Worm (Caenorhabditis elegans) whole organism, midembryonic: ENCODE measurements around the gene T19C3.7.

Source experiments
- T22C8.4 ChIP-seq: fragments of 200-800 bp; sonication (Bioruptor generic); IDR thresholded peaks from 2 replicates; pipeline ENCODE4 v1.3.6; 2022; ENCODE audit warnings: missing genetic modification characterization, missing compliant biosample characterization
- cog-1 ChIP-seq: sonication (generic microtip); optimal IDR thresholded peaks from 2 replicates; lab custom pipeline; 2016; ENCODE audit warnings: missing genetic modification characterization, missing compliant biosample characterization
- flt-1 ChIP-seq: fragments of 200-800 bp; sonication (Bioruptor generic); IDR thresholded peaks from 2 replicates; pipeline ENCODE4 v1.3.6; 2022; ENCODE audit warnings: missing genetic modification characterization, missing compliant biosample characterization
- klf-2 ChIP-seq: fragments of 200-800 bp; sonication (Bioruptor generic); conservative IDR thresholded peaks from 2 replicates; pipeline ENCODE4 v1.3.6; 2022; ENCODE audit warnings: missing genetic modification reagents, missing genetic modification characterization, missing compliant biosample characterization
- med-1 ChIP-seq: sonication (generic microtip); optimal IDR thresholded peaks from 2 replicates; lab custom pipeline; 2017; ENCODE audit warnings: missing genetic modification characterization, mild to moderate bottlenecking, missing compliant biosample characterization, antibody characterized with exemption, missing genetic modification reagents; ENCODE audit not compliant: insufficient read depth
- ref-1 ChIP-seq: fragments of 200-800 bp; sonication (Bioruptor generic); conservative IDR thresholded peaks from 2 replicates; pipeline ENCODE4 v1.3.6; 2022; ENCODE audit warnings: missing genetic modification reagents, missing genetic modification characterization, missing compliant biosample characterization
- tab-1 ChIP-seq: fragments of 200-800 bp; sonication (Bioruptor generic); IDR thresholded peaks from 2 replicates; pipeline ENCODE4 v1.3.6; 2022; ENCODE audit warnings: missing genetic modification characterization, missing compliant biosample characterization
- ztf-23 ChIP-seq: fragments of 200-800 bp; sonication (Bioruptor generic); IDR thresholded peaks from 2 replicates; pipeline ENCODE4 v1.3.6; 2022; ENCODE audit warnings: missing genetic modification reagents, missing genetic modification characterization, missing compliant biosample characterization
- ztf-29 ChIP-seq: fragments of 200-800 bp; sonication (Bioruptor generic); IDR thresholded peaks from 2 replicates; pipeline ENCODE4 v1.3.6; 2022; ENCODE audit warnings: missing genetic modification reagents, missing genetic modification characterization, missing compliant biosample characterization

Gene T19C3.7

ce11 chrIII:636067-636466 lies at the start of gene T19C3.7:
TSS of gene T19C3.7 (minus strand) at chrIII:636167.
- TF ChIP-seq cog-1 (tag; lab: Kevin White, UChicago) (no peak), med-1 (GFP tag; lab: Kevin White, UChicago) (no peak)

- TF ChIP-seq klf-2 (GFP tag; lab: Robert Waterston, UW): no peak
Measured at ce11 chrIII:683318-683717, 47.4 kb upstream of the T19C3.7 start, which contains the start of gene W02B3.4. TSS of gene W02B3.4 (minus strand) at chrIII:683418.

- no peak for TF ChIP-seq flt-1 (GFP tag; lab: Robert Waterston, UW)
- no peak for TF ChIP-seq klf-2 (GFP tag; lab: Robert Waterston, UW)
- no peak for TF ChIP-seq ref-1 (GFP tag; lab: Robert Waterston, UW)
- TF ChIP-seq T22C8.4 (GFP tag; lab: Robert Waterston, UW): no peak
- no peak for TF ChIP-seq med-1 (GFP tag; lab: Kevin White, UChicago)
- no peak for TF ChIP-seq cog-1 (tag; lab: Kevin White, UChicago)
- no peak for TF ChIP-seq ztf-23 (GFP tag; lab: Robert Waterston, UW)
- TF ChIP-seq tab-1: no peak
- TF ChIP-seq ztf-29 (GFP tag; lab: Robert Waterston, UW): no peak
Measured at ce11 chrIII:675822-676221, 39.9 kb upstream of the T19C3.7 start, which contains the start of gene grk-2. TSS of gene grk-2 (plus strand) at chrIII:676122.

- TF ChIP-seq T22C8.4 (GFP tag; lab: Robert Waterston, UW): no peak
- no peak for TF ChIP-seq flt-1 (GFP tag; lab: Robert Waterston, UW)
- TF ChIP-seq ztf-23 (GFP tag; lab: Robert Waterston, UW): no peak
- TF ChIP-seq klf-2 (GFP tag; lab: Robert Waterston, UW): no peak
- no peak for TF ChIP-seq cog-1 (tag; lab: Kevin White, UChicago)
- TF ChIP-seq ref-1 (GFP tag; lab: Robert Waterston, UW): no peak
- TF ChIP-seq tab-1: no peak
- TF ChIP-seq ztf-29 (GFP tag; lab: Robert Waterston, UW): no peak
- TF ChIP-seq med-1 (GFP tag; lab: Kevin White, UChicago): no peak
Measured at ce11 chrIII:675413-675812, 39.4 kb upstream of the T19C3.7 start.

ce11 chrIII:670994-671393 lies 35.0 kb upstream of the T19C3.7 start:
- no peak for TF ChIP-seq ref-1 (GFP tag; lab: Robert Waterston, UW)
- TF ChIP-seq tab-1: no peak
- 0 out of 2 replicates have a peak, but pooled peaks have one; percentile 11 for TF ChIP-seq T22C8.4 (GFP tag; lab: Robert Waterston, UW)

ce11 chrIII:668303-668893 lies 32.4 kb upstream of the T19C3.7 start, which contains the start of gene W02B3.3:
TSS of gene W02B3.3 (minus strand) at chrIII:668433.
- TF ChIP-seq flt-1 (GFP tag; lab: Robert Waterston, UW) (no peak), ztf-29 (GFP tag; lab: Robert Waterston, UW) (no peak), tab-1 (no peak), cog-1 (tag; lab: Kevin White, UChicago) (peak; percentile 42), ref-1 (GFP tag; lab: Robert Waterston, UW) (no peak), ztf-23 (GFP tag; lab: Robert Waterston, UW) (0 out of 2 replicates have a peak, but pooled peaks have one; percentile 46), med-1 (GFP tag; lab: Kevin White, UChicago) (no peak), T22C8.4 (GFP tag; lab: Robert Waterston, UW) (no peak), klf-2 (GFP tag; lab: Robert Waterston, UW) (no peak)

ce11 chrIII:665173-665757 lies 29.3 kb upstream of the T19C3.7 start, which contains the start of gene C09F5.3:
TSS of gene C09F5.3 (minus strand) at chrIII:665266.
- TF ChIP-seq T22C8.4 (GFP tag; lab: Robert Waterston, UW) (no peak), med-1 (GFP tag; lab: Kevin White, UChicago) (no peak), ztf-29 (GFP tag; lab: Robert Waterston, UW) (no peak), cog-1 (tag; lab: Kevin White, UChicago) (no peak), tab-1 (no peak), ref-1 (GFP tag; lab: Robert Waterston, UW) (no peak), klf-2 (GFP tag; lab: Robert Waterston, UW) (no peak), flt-1 (GFP tag; lab: Robert Waterston, UW) (no peak), ztf-23 (GFP tag; lab: Robert Waterston, UW) (no peak)

- no peak for TF ChIP-seq cog-1 (tag; lab: Kevin White, UChicago)
- TF ChIP-seq ztf-23 (GFP tag; lab: Robert Waterston, UW): no peak
- TF ChIP-seq med-1 (GFP tag; lab: Kevin White, UChicago): no peak
- no peak for TF ChIP-seq T22C8.4 (GFP tag; lab: Robert Waterston, UW)
- no peak for TF ChIP-seq ref-1 (GFP tag; lab: Robert Waterston, UW)
Measured at ce11 chrIII:658357-658756, 22.4 kb upstream of the T19C3.7 start, which contains the start of gene C09F5.1. TSS of gene C09F5.1 (plus strand) at chrIII:658709.

ce11 chrIII:657241-657640 lies 21.3 kb upstream of the T19C3.7 start:
- no peak for TF ChIP-seq ztf-29 (GFP tag; lab: Robert Waterston, UW)
- TF ChIP-seq flt-1 (GFP tag; lab: Robert Waterston, UW): no peak
- no peak for TF ChIP-seq med-1 (GFP tag; lab: Kevin White, UChicago)
- TF ChIP-seq T22C8.4 (GFP tag; lab: Robert Waterston, UW): no peak
- TF ChIP-seq cog-1 (tag; lab: Kevin White, UChicago): no peak
- TF ChIP-seq ref-1 (GFP tag; lab: Robert Waterston, UW): no peak
- no peak for TF ChIP-seq tab-1
- no peak for TF ChIP-seq ztf-23 (GFP tag; lab: Robert Waterston, UW)
- no peak for TF ChIP-seq klf-2 (GFP tag; lab: Robert Waterston, UW)
